Worm (Caenorhabditis elegans) whole organism, L2 larva: ENCODE data around the gene ZK154.5.

ENCODE experiments used
- F13H6.1 ChIP-seq: sonication (generic microtip); optimal IDR thresholded peaks from 2 replicates; lab custom pipeline; 2016; ENCODE audit warnings: missing genetic modification characterization, missing compliant biosample characterization
- ama-1 ChIP-seq: fragments of 150-350 bp; optimal IDR thresholded peaks from 2 replicates; lab custom pipeline; 2018; ENCODE audit warnings: inconsistent platforms
- ceh-16 ChIP-seq: fragments of 150-350 bp; optimal IDR thresholded peaks from 2 replicates; lab custom pipeline; 2014; ENCODE audit warnings: missing biosample characterization, missing genetic modification characterization
- crh-2 ChIP-seq: sonication (generic microtip); optimal IDR thresholded peaks from 2 replicates; lab custom pipeline; 2017; ENCODE audit warnings: missing biosample characterization, missing genetic modification characterization
- elt-1 ChIP-seq: fragments of 150-350 bp; optimal IDR thresholded peaks from 2 replicates; lab custom pipeline; 2014; ENCODE audit warnings: missing biosample characterization, missing genetic modification characterization
- elt-3 ChIP-seq: sonication (generic microtip); optimal IDR thresholded peaks from 2 replicates; lab custom pipeline; 2017; ENCODE audit warnings: missing biosample characterization, missing genetic modification characterization
- lin-13 ChIP-seq: fragments of 150-350 bp; optimal IDR thresholded peaks from 2 replicates; lab custom pipeline; 2014; ENCODE audit warnings: missing biosample characterization, missing genetic modification reagents, missing genetic modification characterization
- lsy-2 ChIP-seq, 2 experiments: fragments of 150-350 bp in 1 of 2; sonication (generic microtip) in 1 of 2; optimal IDR thresholded peaks; 2 replicates each; lab custom pipeline; 2014 to 2017; ENCODE audit warnings: missing biosample characterization in 2 of 2, missing genetic modification characterization in 2 of 2
- mab-5 ChIP-seq: fragments of 150-350 bp; optimal IDR thresholded peaks from 2 replicates; lab custom pipeline; 2014; ENCODE audit warnings: missing biosample characterization, missing genetic modification characterization
- nhr-10 ChIP-seq: sonication (generic microtip); optimal IDR thresholded peaks from 2 replicates; lab custom pipeline; 2017; ENCODE audit warnings: missing biosample characterization, missing genetic modification characterization
- nhr-11 ChIP-seq: fragments of 150-350 bp; optimal IDR thresholded peaks from 2 replicates; lab custom pipeline; 2014; ENCODE audit warnings: missing biosample characterization, missing genetic modification characterization
- nhr-12 ChIP-seq: fragments of 150-350 bp; optimal IDR thresholded peaks from 2 replicates; lab custom pipeline; 2014; ENCODE audit warnings: missing biosample characterization, missing genetic modification characterization
- nhr-129 ChIP-seq: fragments of 150-350 bp; optimal IDR thresholded peaks from 2 replicates; lab custom pipeline; 2014; ENCODE audit warnings: missing biosample characterization, missing genetic modification characterization
- nhr-21 ChIP-seq: fragments of 150-350 bp; optimal IDR thresholded peaks from 2 replicates; lab custom pipeline; 2014; ENCODE audit warnings: missing biosample characterization, missing genetic modification characterization
- nhr-23 ChIP-seq: fragments of 150-350 bp; optimal IDR thresholded peaks from 2 replicates; lab custom pipeline; 2014; ENCODE audit warnings: missing biosample characterization, missing genetic modification reagents, missing genetic modification characterization
- nhr-237 ChIP-seq: fragments of 150-350 bp; optimal IDR thresholded peaks from 2 replicates; lab custom pipeline; 2014; ENCODE audit warnings: missing biosample characterization, missing genetic modification characterization
- nhr-25 ChIP-seq: fragments of 150-350 bp; sonication (generic microtip); optimal IDR thresholded peaks from 3 replicates; lab custom pipeline; 2014; ENCODE audit warnings: missing biosample characterization, missing genetic modification characterization
- nhr-6 ChIP-seq: fragments of 150-350 bp; optimal IDR thresholded peaks from 2 replicates; lab custom pipeline; 2014; ENCODE audit warnings: missing biosample characterization, missing genetic modification characterization
- nhr-77 ChIP-seq: fragments of 150-350 bp; optimal IDR thresholded peaks from 2 replicates; lab custom pipeline; 2014; ENCODE audit warnings: missing biosample characterization, missing genetic modification characterization
- peb-1 ChIP-seq: fragments of 150-350 bp; optimal IDR thresholded peaks from 2 replicates; lab custom pipeline; 2014; ENCODE audit warnings: missing biosample characterization, missing genetic modification characterization
- sem-4 ChIP-seq: fragments of 150-350 bp; optimal IDR thresholded peaks from 2 replicates; lab custom pipeline; 2014; ENCODE audit warnings: missing biosample characterization, missing genetic modification reagents, missing genetic modification characterization
- skn-1 ChIP-seq: sonication (generic microtip); optimal IDR thresholded peaks from 2 replicates; lab custom pipeline; 2017; ENCODE audit warnings: missing biosample characterization, missing genetic modification characterization
- sma-3 ChIP-seq: sonication (generic microtip); optimal IDR thresholded peaks from 2 replicates; lab custom pipeline; 2016; ENCODE audit warnings: missing genetic modification reagents, missing genetic modification characterization, missing compliant biosample characterization
- sma-9 ChIP-seq, 2 experiments: fragments of 150-350 bp in 1 of 2; sonication (generic microtip) in 1 of 2; optimal IDR thresholded peaks; 2 replicates each; lab custom pipeline; 2014 to 2016; ENCODE audit warnings: missing genetic modification characterization in 2 of 2, mild to moderate bottlenecking in 1 of 2, missing biosample characterization in 1 of 2, missing compliant biosample characterization in 1 of 2, missing genetic modification reagents in 1 of 2, moderate library complexity in 1 of 2
- unc-55 ChIP-seq: fragments of 150-350 bp; sonication (generic microtip); optimal IDR thresholded peaks from 3 replicates; lab custom pipeline; 2014; ENCODE audit warnings: missing biosample characterization, missing genetic modification reagents, missing genetic modification characterization
- unc-62 ChIP-seq: fragments of 150-350 bp; optimal IDR thresholded peaks from 2 replicates; lab custom pipeline; 2014; ENCODE audit warnings: missing biosample characterization, missing genetic modification reagents, missing genetic modification characterization
- zag-1 ChIP-seq: fragments of 150-350 bp; optimal IDR thresholded peaks from 2 replicates; lab custom pipeline; 2014; ENCODE audit warnings: missing biosample characterization, missing genetic modification characterization

The ZK154.5 gene

ce11 chrX:7736171-7736570 lies 51.6 kb downstream of the ZK154.5 start, which contains the start of gene set-12:
Gene set-12 (minus strand): TSS chrX:7736271.
- TF ChIP-seq nhr-11 (tag; lab: Kevin White, UChicago) (no peak), nhr-12 (tag; lab: Kevin White, UChicago) (no peak), sma-3 (GFP tag; lab: Kevin White, UChicago) (no peak), unc-62 (GFP tag; lab: Kevin White, UChicago) (no peak), nhr-10 (no peak), lin-13 (no peak), nhr-237 (tag; lab: Kevin White, UChicago) (no peak), nhr-21 (tag; lab: Kevin White, UChicago) (no peak), mab-5 (tag; lab: Kevin White, UChicago) (no peak), skn-1 (no peak), lsy-2 (tag; optimal IDR thresholded peaks at IDR 0.05; lab: Kevin White, UChicago) (no peak), nhr-6 (tag; lab: Kevin White, UChicago) (no peak), unc-55 (GFP tag; lab: Kevin White, UChicago) (no peak), nhr-77 (no peak), nhr-23 (tag; lab: Kevin White, UChicago) (no peak), zag-1 (tag; lab: Kevin White, UChicago) (no peak)
- TF ChIP-seq, all 48 proteins: peak for 0

ce11 chrX:7733571-7733970 lies 54.2 kb downstream of the ZK154.5 start:
- TF ChIP-seq lsy-2 (tag; optimal IDR thresholded peaks at IDR 0.05; lab: Kevin White, UChicago) (no peak), nhr-10 (no peak), F13H6.1 (tag; lab: Kevin White, UChicago) (no peak), crh-2 (tag; lab: Kevin White, UChicago) (no peak), peb-1 (tag; lab: Kevin White, UChicago) (no peak), ama-1 (lab: Kevin White, UChicago) (no peak), nhr-25 (tag; lab: Kevin White, UChicago) (no peak), lin-13 (no peak), elt-1 (tag; lab: Kevin White, UChicago) (no peak), elt-3 (tag; lab: Kevin White, UChicago) (no peak), unc-55 (GFP tag; lab: Kevin White, UChicago) (no peak), sma-9 (GFP tag; optimal IDR thresholded peaks at IDR 0.05; lab: Kevin White, UChicago) (no peak), sma-9 (tag; optimal IDR thresholded peaks at IDR 0.05; lab: Kevin White, UChicago) (no peak), sem-4 (tag; lab: Kevin White, UChicago) (no peak), nhr-129 (no peak), ceh-16 (tag; lab: Kevin White, UChicago) (no peak), unc-62 (GFP tag; lab: Kevin White, UChicago) (no peak)
